Worm (Caenorhabditis elegans) whole organism, late embryonic: Measurements from ENCODE around the gene vha-1.
A peak's percentile ranks its signal among the peaks of the same experiment; 100 is the strongest.

Source experiments
- F13H6.1 ChIP-seq: sonication (generic microtip); optimal IDR thresholded peaks from 2 replicates; lab custom pipeline; 2016; ENCODE audit warnings: missing genetic modification characterization, missing compliant biosample characterization
- K09A11.1 ChIP-seq: sonication (generic microtip); optimal IDR thresholded peaks from 2 replicates; lab custom pipeline; 2017; ENCODE audit warnings: antibody characterized with exemption, mild to moderate bottlenecking, missing genetic modification characterization, missing compliant biosample characterization; ENCODE audit not compliant: insufficient read depth
- ama-1 ChIP-seq: fragments of 150-350 bp; optimal IDR thresholded peaks from 2 replicates; lab custom pipeline; 2014
- ceh-14 ChIP-seq: sonication (generic microtip); optimal IDR thresholded peaks from 2 replicates; lab custom pipeline; 2016; ENCODE audit warnings: missing genotype, missing genetic modification characterization, missing compliant biosample characterization
- ceh-2 ChIP-seq: sonication (generic microtip); optimal IDR thresholded peaks from 2 replicates; lab custom pipeline; 2016; ENCODE audit warnings: missing genotype, missing genetic modification characterization, missing compliant biosample characterization
- ceh-31 ChIP-seq: sonication (generic microtip); optimal IDR thresholded peaks from 2 replicates; lab custom pipeline; 2016; ENCODE audit warnings: missing genetic modification characterization, missing compliant biosample characterization
- ceh-48 ChIP-seq: sonication (generic microtip); optimal IDR thresholded peaks from 2 replicates; lab custom pipeline; 2016; ENCODE audit warnings: missing genetic modification characterization, inconsistent platforms, missing compliant biosample characterization
- dmd-4 ChIP-seq: sonication (generic microtip); optimal IDR thresholded peaks from 2 replicates; lab custom pipeline; 2016; ENCODE audit warnings: borderline replicate concordance, missing genetic modification characterization, missing compliant biosample characterization
- dve-1 ChIP-seq: sonication (generic microtip); optimal IDR thresholded peaks from 2 replicates; lab custom pipeline; 2017; ENCODE audit warnings: antibody characterized with exemption, mild to moderate bottlenecking, missing genetic modification characterization, missing compliant biosample characterization
- elt-2 ChIP-seq: sonication (generic microtip); optimal IDR thresholded peaks from 2 replicates; lab custom pipeline; 2016; ENCODE audit warnings: missing genetic modification reagents, missing genetic modification characterization, missing compliant biosample characterization
- ets-4 ChIP-seq: sonication (generic microtip); optimal IDR thresholded peaks from 2 replicates; lab custom pipeline; 2016; ENCODE audit warnings: missing genetic modification characterization, missing compliant biosample characterization
- eyg-1 ChIP-seq: sonication (generic microtip); optimal IDR thresholded peaks from 2 replicates; lab custom pipeline; 2016; ENCODE audit warnings: missing genotype, missing genetic modification characterization, missing compliant biosample characterization
- fax-1 ChIP-seq: sonication (generic microtip); optimal IDR thresholded peaks from 2 replicates; lab custom pipeline; 2016; ENCODE audit warnings: missing genotype, missing genetic modification characterization, missing compliant biosample characterization
- hlh-15 ChIP-seq: sonication (generic microtip); optimal IDR thresholded peaks from 2 replicates; lab custom pipeline; 2016; ENCODE audit warnings: missing genetic modification characterization, missing compliant biosample characterization
- hlh-30 ChIP-seq: sonication (generic microtip); optimal IDR thresholded peaks from 2 replicates; lab custom pipeline; 2017; ENCODE audit warnings: antibody characterized with exemption, missing genetic modification characterization, missing compliant biosample characterization; ENCODE audit not compliant: insufficient read depth
- hlh-6 ChIP-seq: sonication (generic microtip); optimal IDR thresholded peaks from 2 replicates; lab custom pipeline; 2016; ENCODE audit warnings: missing genotype, missing genetic modification characterization, missing compliant biosample characterization
- hlh-8 ChIP-seq: sonication (generic microtip); optimal IDR thresholded peaks from 2 replicates; lab custom pipeline; 2016; ENCODE audit warnings: missing genotype, missing genetic modification characterization, missing compliant biosample characterization
- lin-11 ChIP-seq: fragments of 200-800 bp; sonication (Bioruptor generic); optimal IDR thresholded peaks from 2 replicates; lab custom pipeline; 2018; ENCODE audit warnings: mild to moderate bottlenecking, missing genetic modification characterization, missing compliant biosample characterization
- nfya-1 ChIP-seq: sonication (generic microtip); optimal IDR thresholded peaks from 2 replicates; lab custom pipeline; 2017; ENCODE audit warnings: missing genetic modification characterization, mild to moderate bottlenecking, missing compliant biosample characterization, antibody characterized with exemption, moderate library complexity
- odd-2 ChIP-seq: sonication (generic microtip); optimal IDR thresholded peaks from 2 replicates; lab custom pipeline; 2017; ENCODE audit warnings: antibody characterized with exemption, mild to moderate bottlenecking, missing genetic modification characterization, missing compliant biosample characterization
- pat-9 ChIP-seq: fragments of 200-800 bp; sonication (Bioruptor generic); optimal IDR thresholded peaks from 2 replicates; lab custom pipeline; 2018; ENCODE audit warnings: mild to moderate bottlenecking, missing genetic modification characterization, moderate library complexity, missing compliant biosample characterization
- pha-2 ChIP-seq: sonication (generic microtip); optimal IDR thresholded peaks from 2 replicates; lab custom pipeline; 2017; ENCODE audit warnings: mild to moderate bottlenecking, missing genetic modification characterization, missing compliant biosample characterization
- pha-4 ChIP-seq: fragments of 150-350 bp; optimal IDR thresholded peaks from 2 replicates; lab custom pipeline; 2018; ENCODE audit warnings: missing biosample characterization, missing genetic modification reagents, missing genetic modification characterization
- pqm-1 ChIP-seq: sonication (generic microtip); optimal IDR thresholded peaks from 2 replicates; lab custom pipeline; 2016; ENCODE audit warnings: missing genetic modification characterization, missing compliant biosample characterization
- ref-2 ChIP-seq: sonication (generic microtip); optimal IDR thresholded peaks from 2 replicates; lab custom pipeline; 2016; ENCODE audit warnings: missing genetic modification characterization, missing compliant biosample characterization
- sdc-2 ChIP-seq: sonication (generic microtip); optimal IDR thresholded peaks from 2 replicates; lab custom pipeline; 2016; ENCODE audit warnings: missing genotype, missing genetic modification characterization, missing compliant biosample characterization
- sox-2 ChIP-seq: fragments of 200-800 bp; sonication (Bioruptor generic); IDR thresholded peaks from 2 replicates; pipeline ENCODE4 v1.3.6; 2022; ENCODE audit warnings: missing genetic modification reagents, missing genetic modification characterization, missing compliant biosample characterization
- sox-4 ChIP-seq: sonication (generic microtip); optimal IDR thresholded peaks from 2 replicates; lab custom pipeline; 2017; ENCODE audit warnings: mild to moderate bottlenecking, missing genetic modification characterization, inconsistent platforms, missing compliant biosample characterization
- syd-9 ChIP-seq: sonication (generic microtip); optimal IDR thresholded peaks from 2 replicates; lab custom pipeline; 2016; ENCODE audit warnings: mild to moderate bottlenecking, missing genetic modification characterization, moderate library complexity, missing compliant biosample characterization
- tbx-2 ChIP-seq: sonication (generic microtip); optimal IDR thresholded peaks from 2 replicates; lab custom pipeline; 2016; ENCODE audit warnings: missing genetic modification characterization, missing compliant biosample characterization
- tbx-7 ChIP-seq: sonication (generic microtip); optimal IDR thresholded peaks from 2 replicates; lab custom pipeline; 2016; ENCODE audit warnings: missing genotype, missing genetic modification characterization, missing compliant biosample characterization
- ttx-3 ChIP-seq: sonication (generic microtip); optimal IDR thresholded peaks from 2 replicates; lab custom pipeline; 2016; ENCODE audit warnings: missing genetic modification reagents, missing genetic modification characterization, missing compliant biosample characterization
- unc-86 ChIP-seq: sonication (generic microtip); optimal IDR thresholded peaks from 2 replicates; lab custom pipeline; 2016; ENCODE audit warnings: missing genetic modification characterization, missing compliant biosample characterization
- zip-5 ChIP-seq: sonication (generic microtip); optimal IDR thresholded peaks from 2 replicates; lab custom pipeline; 2016; ENCODE audit warnings: missing genetic modification characterization, missing compliant biosample characterization

vha-1 gene

ce11 chrIII:9804997-9805610 lies 24.1 kb downstream of the vha-1 start, which contains the start of gene riok-3:
Gene riok-3 (minus strand): TSS chrIII:9805011.
- TF ChIP-seq dmd-4 (tag; lab: Kevin White, UChicago) (no peak), ceh-48 (peak; percentile 13)

- TF ChIP-seq lin-11 (tag; lab: Kevin White, UChicago) = no peak
Measured at ce11 chrIII:9806968-9807559, 26.0 kb downstream of the vha-1 start, which contains the start of gene ZK632.4. Gene ZK632.4 (minus strand): TSS chrIII:9807454.

- peak; percentile 17 for TF ChIP-seq hlh-30 (tag; lab: Kevin White, UChicago)
- TF ChIP-seq sox-4 (tag; lab: Kevin White, UChicago) = no peak
- TF ChIP-seq, all 69 proteins: peak for 1
Measured at ce11 chrIII:9807560-9808046, 26.5 kb downstream of the vha-1 start.

- TF ChIP-seq dmd-4 (tag; lab: Kevin White, UChicago) = no peak
- peak; percentile 5 for TF ChIP-seq ceh-14 (tag; lab: Kevin White, UChicago)
- TF ChIP-seq ceh-31 (tag; lab: Kevin White, UChicago) = peak; percentile 68
- peak; percentile 70 for TF ChIP-seq hlh-8 (tag; lab: Kevin White, UChicago)
- TF ChIP-seq K09A11.1 (tag; lab: Kevin White, UChicago) = no peak
- no peak for TF ChIP-seq lin-11 (tag; lab: Kevin White, UChicago)
- TF ChIP-seq tbx-7 (tag; lab: Kevin White, UChicago) = peak; percentile 50
- peak; percentile 77 for TF ChIP-seq tbx-2 (tag; lab: Kevin White, UChicago)
- TF ChIP-seq ceh-2 (tag; lab: Kevin White, UChicago) = peak; percentile 65
- TF ChIP-seq nfya-1 (tag; lab: Kevin White, UChicago) = no peak
- no peak for TF ChIP-seq ama-1 (lab: Kevin White, UChicago)
- TF ChIP-seq elt-2 (tag; lab: Kevin White, UChicago) = peak; percentile 45
- no peak for TF ChIP-seq pat-9 (tag; lab: Kevin White, UChicago)
- TF ChIP-seq unc-86 (tag; lab: Kevin White, UChicago) = peak; percentile 16
- TF ChIP-seq zip-5 (tag; lab: Kevin White, UChicago) = peak; percentile 73
- TF ChIP-seq pha-2 (tag; lab: Kevin White, UChicago) = no peak
- TF ChIP-seq hlh-15 (tag; lab: Kevin White, UChicago) = no peak
- no peak for TF ChIP-seq ceh-48
- TF ChIP-seq syd-9 (tag; lab: Kevin White, UChicago) = no peak
- TF ChIP-seq fax-1 (tag; lab: Kevin White, UChicago) = peak; percentile 48
- TF ChIP-seq ets-4 = peak; percentile 54
- no peak for TF ChIP-seq pha-4 (tag; lab: Kevin White, UChicago)
- TF ChIP-seq F13H6.1 (tag; lab: Kevin White, UChicago) = no peak
- TF ChIP-seq sox-2 (GFP tag; lab: Robert Waterston, UW) = no peak
Measured at ce11 chrIII:9808179-9808578, 27.1 kb downstream of the vha-1 start, which contains the start of gene gtap-2. Gene gtap-2 (plus strand): TSS chrIII:9808544.

ce11 chrIII:9813146-9813545 lies 32.1 kb downstream of the vha-1 start, which contains the start of gene ZK632.14:
Gene ZK632.14 (plus strand): TSS chrIII:9813446.
- TF ChIP-seq ref-2 = no peak
- no peak for TF ChIP-seq hlh-30 (tag; lab: Kevin White, UChicago)
- no peak for TF ChIP-seq pat-9 (tag; lab: Kevin White, UChicago)
- TF ChIP-seq odd-2 = no peak
- no peak for TF ChIP-seq dve-1 (tag; lab: Kevin White, UChicago)
- no peak for TF ChIP-seq pha-2 (tag; lab: Kevin White, UChicago)
- no peak for TF ChIP-seq sox-4 (tag; lab: Kevin White, UChicago)
- no peak for TF ChIP-seq hlh-6
- TF ChIP-seq eyg-1 = no peak
- TF ChIP-seq pqm-1 (tag; lab: Kevin White, UChicago) = no peak
- no peak for TF ChIP-seq sdc-2 (tag; lab: Kevin White, UChicago)
- TF ChIP-seq ttx-3 (tag; lab: Kevin White, UChicago) = no peak
